Worm (Caenorhabditis elegans) whole organism, L1 larva: ENCODE results near the gene sre-53.

Source experiments
- C16A3.4 ChIP-seq: fragments of 150-350 bp; optimal IDR thresholded peaks from 2 replicates; lab custom pipeline; 2014; ENCODE audit warnings: missing biosample characterization, missing genetic modification characterization
- C34B4.2 ChIP-seq: sonication (generic microtip); optimal IDR thresholded peaks from 2 replicates; lab custom pipeline; 2017; ENCODE audit warnings: mild to moderate bottlenecking, missing genetic modification characterization, missing compliant biosample characterization
- F16B12.6 ChIP-seq: fragments of 150-350 bp; optimal IDR thresholded peaks from 2 replicates; lab custom pipeline; 2014; ENCODE audit warnings: missing biosample characterization, missing genetic modification characterization
- aha-1 ChIP-seq: fragments of 150-350 bp; optimal IDR thresholded peaks from 2 replicates; lab custom pipeline; 2014; ENCODE audit warnings: missing biosample characterization, missing genetic modification characterization
- aly-2 ChIP-seq: fragments of 150-350 bp; optimal IDR thresholded peaks from 2 replicates; lab custom pipeline; 2014; ENCODE audit warnings: missing biosample characterization, missing genetic modification characterization
- ceh-8 ChIP-seq: fragments of 200-800 bp; sonication (Bioruptor generic); optimal IDR thresholded peaks from 2 replicates; lab custom pipeline; 2018; ENCODE audit warnings: mild to moderate bottlenecking, missing genetic modification characterization, moderate library complexity, missing compliant biosample characterization
- irx-1 ChIP-seq: sonication (generic microtip); optimal IDR thresholded peaks from 2 replicates; lab custom pipeline; 2016; ENCODE audit warnings: missing genetic modification characterization, missing compliant biosample characterization
- jun-1 ChIP-seq: fragments of 150-350 bp; optimal IDR thresholded peaks from 2 replicates; lab custom pipeline; 2014; ENCODE audit warnings: missing biosample characterization, missing genetic modification reagents, missing genetic modification characterization
- lin-35 ChIP-seq, 2 experiments: fragments of 150-350 bp; optimal IDR thresholded peaks; 2 replicates each; lab custom pipeline; 2014; ENCODE audit warnings: missing biosample characterization in 2 of 2, missing genetic modification characterization in 2 of 2, missing genetic modification reagents in 2 of 2
- lir-3 ChIP-seq: sonication (generic microtip); optimal IDR thresholded peaks from 2 replicates; lab custom pipeline; 2016; ENCODE audit warnings: mild to moderate bottlenecking, missing genetic modification characterization, moderate library complexity, missing compliant biosample characterization; ENCODE audit not compliant: poor library complexity
- lsy-2 ChIP-seq, 2 experiments: fragments of 150-350 bp; optimal IDR thresholded peaks; 2 replicates each; lab custom pipeline; 2014; ENCODE audit warnings: missing biosample characterization in 2 of 2, missing genetic modification characterization in 2 of 2
- mep-1 ChIP-seq: fragments of 150-350 bp; optimal IDR thresholded peaks from 2 replicates; lab custom pipeline; 2014; ENCODE audit warnings: missing biosample characterization, missing genetic modification characterization
- nhr-84 ChIP-seq: sonication (generic microtip); optimal IDR thresholded peaks from 2 replicates; lab custom pipeline; 2017; ENCODE audit warnings: missing biosample characterization, missing genetic modification characterization
- nhr-85 ChIP-seq: sonication (generic microtip); peaks from one replicate; lab custom pipeline; 2016; ENCODE audit warnings: missing genetic modification characterization, inconsistent platforms, missing compliant biosample characterization
- sox-4 ChIP-seq: sonication (generic microtip); optimal IDR thresholded peaks from 2 replicates; lab custom pipeline; 2016; ENCODE audit warnings: missing genetic modification characterization, missing compliant biosample characterization
- unc-30 ChIP-seq: sonication (generic microtip); optimal IDR thresholded peaks from 2 replicates; lab custom pipeline; 2017; ENCODE audit warnings: missing biosample characterization, missing genetic modification characterization
- xbp-1 ChIP-seq: sonication (generic microtip); optimal IDR thresholded peaks from 2 replicates; lab custom pipeline; 2016; ENCODE audit warnings: missing genetic modification characterization, missing compliant biosample characterization
- ztf-4 ChIP-seq: fragments of 150-350 bp; optimal IDR thresholded peaks from 2 replicates; lab custom pipeline; 2014; ENCODE audit warnings: missing biosample characterization, missing genetic modification characterization

sre-53 gene

DNA sequence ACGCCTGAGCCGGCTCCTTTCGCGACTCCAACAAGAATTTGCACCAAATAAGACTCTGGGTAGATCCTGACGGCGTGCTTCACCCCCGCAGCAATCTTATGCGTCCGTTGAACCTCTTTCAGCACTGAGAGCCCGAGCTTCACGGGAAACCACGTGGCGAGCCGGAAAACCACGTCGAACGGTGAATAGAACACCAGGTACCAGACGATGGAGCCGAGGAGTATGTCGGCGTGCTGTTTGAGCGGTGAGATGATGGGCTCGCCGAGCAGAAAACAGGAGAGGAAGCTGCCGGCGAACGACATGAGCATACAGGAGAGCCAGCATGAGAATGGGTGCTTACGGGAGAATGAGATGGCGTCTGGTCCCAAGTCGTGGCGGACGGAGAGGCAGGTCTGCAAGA lies 44.6 kb downstream of the sre-53 start (continued):
- TF ChIP-seq F16B12.6, result no peak
- TF ChIP-seq ztf-4 (tag; lab: Kevin White, UChicago), result no peak
- TF ChIP-seq irx-1 (tag; lab: Kevin White, UChicago), result no peak

DNA sequence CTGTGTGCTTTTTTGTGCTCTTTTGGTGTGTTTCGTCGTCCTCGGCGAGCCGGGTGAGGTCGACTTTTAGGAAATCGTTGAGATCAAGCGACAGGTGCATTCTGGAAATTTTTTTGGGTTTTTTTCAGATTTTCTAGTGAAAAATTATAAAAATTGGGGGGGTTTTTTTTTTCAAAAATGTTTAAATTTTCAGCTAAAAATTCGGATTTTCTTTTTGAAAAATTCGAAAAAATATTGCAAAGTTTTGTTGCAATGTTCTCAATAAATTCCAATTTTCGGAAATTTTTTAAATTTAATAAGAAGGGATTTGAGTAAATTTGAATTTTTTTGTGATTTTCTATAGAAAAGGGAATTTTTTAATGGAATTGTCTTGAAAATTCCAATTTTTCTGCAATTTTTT lies 48.3 kb downstream of the sre-53 start, which contains the start of gene Y57A10A.27:
Y57A10A.27 (minus strand) TSS at position 101 of the 400 bp plus-strand sequence.
- TF ChIP-seq lsy-2 (tag; optimal IDR thresholded peaks at IDR 0.05; lab: Kevin White, UChicago), result no peak
- no peak for TF ChIP-seq unc-30 (tag; lab: Kevin White, UChicago)
- no peak for TF ChIP-seq nhr-84 (tag; lab: Kevin White, UChicago)
- TF ChIP-seq mep-1, result no peak
- no peak for TF ChIP-seq aly-2 (tag; lab: Kevin White, UChicago)
- TF ChIP-seq C16A3.4 (tag; lab: Kevin White, UChicago), result no peak
- no peak for TF ChIP-seq sox-4 (tag; lab: Kevin White, UChicago)
- no peak for TF ChIP-seq xbp-1 (tag; lab: Kevin White, UChicago)
- no peak for TF ChIP-seq nhr-85 (tag; lab: Kevin White, UChicago)
- no peak for TF ChIP-seq lir-3 (tag; lab: Kevin White, UChicago)
- TF ChIP-seq jun-1 (tag; lab: Kevin White, UChicago), result no peak
- TF ChIP-seq C34B4.2 (tag; lab: Kevin White, UChicago), result no peak
- TF ChIP-seq lin-35 (GFP tag; optimal IDR thresholded peaks at IDR 0.05; lab: Kevin White, UChicago), result no peak
- TF ChIP-seq ceh-8 (GFP tag; lab: Kevin White, UChicago), result no peak
- no peak for TF ChIP-seq aha-1 (tag; lab: Kevin White, UChicago)
